Worm (Caenorhabditis elegans) whole organism, young adult: ENCODE data around the gene F55C9.11.
"Not testable (repeated sequence)": the region's sequence is repeated elsewhere in the genome, so short reads cannot be mapped to it uniquely, and the experiment has no call there.

ENCODE experiments used
- F33H1.4 ChIP-seq: fragments of 200-800 bp; sonication (Bioruptor generic); IDR thresholded peaks from 2 replicates; pipeline ENCODE4 v1.3.6; 2022; ENCODE audit warnings: missing genetic modification reagents, missing genetic modification characterization, missing compliant biosample characterization
- Y56A3A.18 ChIP-seq: fragments of 200-800 bp; sonication (Bioruptor generic); IDR thresholded peaks from 2 replicates; pipeline ENCODE4 v1.3.6; 2022; ENCODE audit warnings: missing genetic modification reagents, missing genetic modification characterization, missing compliant biosample characterization
- Y67H2A.10 ChIP-seq: fragments of 200-800 bp; sonication (Bioruptor generic); conservative IDR thresholded peaks from 2 replicates; pipeline ENCODE4 v1.3.6; 2022; ENCODE audit warnings: missing genetic modification reagents, missing genetic modification characterization, missing compliant biosample characterization
- Y95B8A.8 ChIP-seq: fragments of 200-800 bp; sonication (Bioruptor generic); IDR thresholded peaks from 2 replicates; pipeline ENCODE4 v1.3.6; 2022; ENCODE audit warnings: missing genetic modification reagents, missing genetic modification characterization, missing compliant biosample characterization
- ZK185.1 ChIP-seq: sonication (generic microtip); optimal IDR thresholded peaks from 2 replicates; lab custom pipeline; 2016; ENCODE audit warnings: mild to moderate bottlenecking, missing genetic modification characterization, missing compliant biosample characterization; ENCODE audit not compliant: poor library complexity, severe bottlenecking
- ceh-79 ChIP-seq: sonication (generic microtip); optimal IDR thresholded peaks from 2 replicates; lab custom pipeline; 2017; ENCODE audit warnings: mild to moderate bottlenecking, missing genetic modification characterization, missing compliant biosample characterization
- dox-1 ChIP-seq: fragments of 200-800 bp; sonication (Bioruptor generic); IDR thresholded peaks from 2 replicates; pipeline ENCODE4 v1.3.6; 2022; ENCODE audit warnings: missing genetic modification reagents, missing genetic modification characterization, missing compliant biosample characterization
- fkh-3 ChIP-seq: sonication (generic microtip); optimal IDR thresholded peaks from 2 replicates; lab custom pipeline; 2016; ENCODE audit warnings: mild to moderate bottlenecking, missing genetic modification characterization, missing compliant biosample characterization
- hmg-1.2 ChIP-seq: fragments of 200-800 bp; sonication (Bioruptor generic); IDR thresholded peaks from 2 replicates; pipeline ENCODE4 v1.3.6; 2022; ENCODE audit warnings: missing genetic modification reagents, missing genetic modification characterization, missing compliant biosample characterization
- lag-1 ChIP-seq: fragments of 200-800 bp; sonication (Bioruptor generic); IDR thresholded peaks from 2 replicates; pipeline ENCODE4 v1.3.6; 2022; ENCODE audit warnings: missing genetic modification reagents, missing genetic modification characterization, missing compliant biosample characterization
- let-526 ChIP-seq: fragments of 200-800 bp; sonication (Bioruptor generic); IDR thresholded peaks from 2 replicates; pipeline ENCODE4 v1.3.6; 2022; ENCODE audit warnings: missing genetic modification reagents, missing genetic modification characterization, missing compliant biosample characterization
- lin-35 ChIP-seq, 3 experiments: fragments of 150-350 bp in 2 of 3; sonication (generic microtip) in 1 of 3; optimal IDR thresholded peaks; 2 replicates each; lab custom pipeline; 2014 to 2018; ENCODE audit warnings: missing biosample characterization in 3 of 3, missing genetic modification characterization in 3 of 3, missing genetic modification reagents in 3 of 3
- lin-40 ChIP-seq: sonication (generic microtip); optimal IDR thresholded peaks from 2 replicates; lab custom pipeline; 2016; ENCODE audit warnings: missing genetic modification characterization, mild to moderate bottlenecking, missing compliant biosample characterization, missing genotype, missing genetic modification reagents
- lir-1 ChIP-seq: fragments of 200-800 bp; sonication (Bioruptor generic); conservative IDR thresholded peaks from 2 replicates; pipeline ENCODE4 v1.3.6; 2022; ENCODE audit warnings: missing genetic modification reagents, missing genetic modification characterization, missing compliant biosample characterization
- madf-8 ChIP-seq: fragments of 200-800 bp; sonication (Bioruptor generic); conservative IDR thresholded peaks from 2 replicates; pipeline ENCODE4 v1.3.6; 2022; ENCODE audit warnings: missing genetic modification reagents, missing genetic modification characterization, missing compliant biosample characterization
- mes-4 ChIP-seq: sonication (generic microtip); optimal IDR thresholded peaks from 2 replicates; lab custom pipeline; 2016; ENCODE audit warnings: missing genotype, missing genetic modification characterization, missing compliant biosample characterization
- nhr-120 ChIP-seq: fragments of 200-800 bp; sonication (Bioruptor generic); IDR thresholded peaks from 2 replicates; pipeline ENCODE4 v1.3.6; 2022; ENCODE audit warnings: missing genetic modification characterization, missing compliant biosample characterization
- nhr-27 ChIP-seq: fragments of 200-800 bp; sonication (Bioruptor generic); optimal IDR thresholded peaks from 2 replicates; lab custom pipeline; 2018; ENCODE audit warnings: mild to moderate bottlenecking, missing genetic modification characterization, moderate library complexity, missing compliant biosample characterization
- nhr-80 ChIP-seq: sonication (generic microtip); optimal IDR thresholded peaks from 2 replicates; lab custom pipeline; 2016; ENCODE audit warnings: missing genetic modification characterization, missing compliant biosample characterization
- nhr-90 ChIP-seq: sonication (generic microtip); optimal IDR thresholded peaks from 2 replicates; lab custom pipeline; 2016; ENCODE audit warnings: missing genotype, mild to moderate bottlenecking, missing genetic modification characterization, missing compliant biosample characterization
- rcor-1 ChIP-seq: fragments of 200-800 bp; sonication (Bioruptor generic); IDR thresholded peaks from 2 replicates; pipeline ENCODE4 v1.3.6; 2022; ENCODE audit warnings: missing genetic modification reagents, missing genetic modification characterization, missing compliant biosample characterization
- repo-1 ChIP-seq: sonication (generic microtip); optimal IDR thresholded peaks from 2 replicates; lab custom pipeline; 2017; ENCODE audit warnings: mild to moderate bottlenecking, missing genetic modification characterization, missing compliant biosample characterization
- rpc-1 ChIP-seq, 2 experiments: fragments of 150-350 bp in 1 of 2; sonication (generic microtip) in 1 of 2; optimal IDR thresholded peaks; 2 replicates each; lab custom pipeline; 2014 to 2018; ENCODE audit warnings: missing biosample characterization in 1 of 2, missing genetic modification characterization in 1 of 2, missing genetic modification reagents in 1 of 2, missing genotype in 1 of 2
- snpc-1.1 ChIP-seq: sonication (generic microtip); optimal IDR thresholded peaks from 2 replicates; lab custom pipeline; 2017; ENCODE audit warnings: missing genetic modification characterization, mild to moderate bottlenecking, missing compliant biosample characterization, antibody characterized with exemption, moderate library complexity, missing genotype, missing genetic modification reagents; ENCODE audit not compliant: insufficient read depth
- snpc-1.3 ChIP-seq: sonication (generic microtip); optimal IDR thresholded peaks from 2 replicates; lab custom pipeline; 2017; ENCODE audit warnings: missing genetic modification characterization, mild to moderate bottlenecking, missing compliant biosample characterization, antibody characterized with exemption, moderate library complexity, missing genotype, missing genetic modification reagents; ENCODE audit not compliant: insufficient read depth
- snpc-4 ChIP-seq, 5 experiments: fragments of 150-350 bp in 1 of 5; sonication (generic microtip) in 4 of 5; optimal IDR thresholded peaks; 2 replicates each; lab custom pipeline; 2014 to 2018; ENCODE audit warnings: missing genetic modification characterization in 5 of 5, missing biosample characterization in 3 of 5, antibody characterized with exemption in 2 of 5, mild to moderate bottlenecking in 2 of 5, missing compliant biosample characterization in 2 of 5, missing genotype in 2 of 5, moderate library complexity in 2 of 5, missing genetic modification reagents in 1 of 5
- tlf-1 ChIP-seq: fragments of 200-800 bp; sonication (Bioruptor generic); optimal IDR thresholded peaks from 2 replicates; lab custom pipeline; 2018; ENCODE audit warnings: mild to moderate bottlenecking, missing genetic modification characterization, missing compliant biosample characterization
- zfh-2 ChIP-seq: fragments of 200-800 bp; sonication (Bioruptor generic); conservative IDR thresholded peaks from 2 replicates; pipeline ENCODE4 v1.3.6; 2022; ENCODE audit warnings: missing genetic modification reagents, missing genetic modification characterization, missing compliant biosample characterization
- zim-3 ChIP-seq: sonication (generic microtip); optimal IDR thresholded peaks from 2 replicates; lab custom pipeline; 2017; ENCODE audit warnings: mild to moderate bottlenecking, missing genetic modification characterization, moderate library complexity, missing compliant biosample characterization
- ztf-26 ChIP-seq: sonication (generic microtip); optimal IDR thresholded peaks from 2 replicates; lab custom pipeline; 2017; ENCODE audit warnings: missing genetic modification characterization, missing compliant biosample characterization

Gene F55C9.11

ce11 chrV:19276354-19276753 is 33.1 kb downstream of the F55C9.11 start:
- TF ChIP-seq ztf-26 (no peak), rpc-1 (optimal IDR thresholded peaks at IDR 0.05; lab: Kevin White, UChicago) (no peak), rpc-1 (tag; optimal IDR thresholded peaks at IDR 0.05; lab: Kevin White, UChicago) (no peak), nhr-120 (GFP tag; lab: Robert Waterston, UW) (0 out of 2 replicates have a peak, but pooled peaks have one; percentile 58)

DNA sequence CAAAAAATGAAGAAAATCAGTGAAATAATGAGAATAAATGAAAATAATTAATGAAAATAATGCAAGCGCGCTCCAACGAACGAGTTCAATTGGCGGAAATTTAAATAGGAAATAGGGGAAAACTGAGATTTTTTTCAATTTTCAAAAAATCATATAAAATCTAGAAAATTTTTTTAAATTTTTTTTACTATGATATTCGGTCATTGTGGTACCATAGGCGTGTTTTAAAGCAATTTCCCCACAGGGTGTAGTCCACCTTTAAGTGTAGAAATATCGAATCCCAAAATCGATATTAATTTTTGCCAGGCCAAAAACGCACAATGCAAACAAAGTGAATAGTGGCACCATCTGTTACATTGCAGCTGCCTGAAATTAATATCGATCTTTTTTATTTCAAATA is 45.3 kb downstream of the F55C9.11 start, which contains the start of gene F21D9.1:
Gene F21D9.1 (plus strand): TSS at position 301 of the 400 bp plus-strand sequence.
- not testable (repeated sequence) for TF ChIP-seq lag-1 (GFP tag; lab: Robert Waterston, UW); Y67H2A.10 (GFP tag; lab: Robert Waterston, UW); snpc-1.1 (tag; lab: Kevin White, UChicago)

- TF ChIP-seq lir-1 (GFP tag; lab: Robert Waterston, UW) (no peak), madf-8 (no peak), ZK185.1 (tag; lab: Kevin White, UChicago) (no peak), Y95B8A.8 (GFP tag; lab: Robert Waterston, UW) (no peak), snpc-1.3 (tag; lab: Kevin White, UChicago) (no peak), rcor-1 (GFP tag; lab: Robert Waterston, UW) (no peak), lin-40 (no peak), repo-1 (tag; lab: Kevin White, UChicago) (no peak), let-526 (GFP tag; lab: Robert Waterston, UW) (no peak), nhr-90 (no peak), Y56A3A.18 (GFP tag; lab: Robert Waterston, UW) (no peak), hmg-1.2 (GFP tag; lab: Robert Waterston, UW) (no peak), F33H1.4 (GFP tag; lab: Robert Waterston, UW) (no peak), zim-3 (no peak), fkh-3 (no peak), dox-1 (no peak), tlf-1 (no peak)
These were observed 47.1 kb downstream of the F55C9.11 start, which contains the start of gene F21D9.2 for ce11 chrV:19262349-19262748. F21D9.2 (minus strand) TSS chrV:19262449.

DNA sequence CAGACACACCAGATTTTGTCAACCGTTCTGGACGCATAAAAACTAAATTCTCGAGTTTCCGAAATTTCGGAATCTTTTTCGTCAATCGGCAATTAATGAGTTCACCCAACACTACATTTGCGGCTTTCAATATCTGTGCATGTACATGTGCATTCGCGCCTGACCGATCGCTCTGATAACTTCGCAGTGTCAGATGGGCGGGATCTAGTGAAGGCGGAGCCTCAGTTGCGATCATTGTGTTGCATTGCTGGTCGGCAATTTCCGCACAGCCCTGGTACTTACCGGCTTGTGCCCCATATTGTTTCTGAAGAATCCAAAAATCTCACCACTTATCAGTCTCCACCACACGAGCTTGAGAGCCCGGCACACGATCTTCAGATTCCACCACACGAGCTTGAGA is 48.8 kb downstream of the F55C9.11 start:
- TF ChIP-seq ceh-79 (tag; lab: Kevin White, UChicago) (no peak), Y67H2A.10 (GFP tag; lab: Robert Waterston, UW) (no peak), nhr-80 (tag; lab: Kevin White, UChicago) (no peak), zfh-2 (GFP tag; lab: Robert Waterston, UW) (peak; percentile 44)

- TF ChIP-seq Y67H2A.10 (GFP tag; lab: Robert Waterston, UW) (no peak), lir-1 (GFP tag; lab: Robert Waterston, UW) (no peak), nhr-27 (tag; lab: Kevin White, UChicago) (no peak), snpc-4 (GFP tag; optimal IDR thresholded peaks at IDR 0.05; lab: Kevin White, UChicago) (no peak), snpc-4 (tag; optimal IDR thresholded peaks at IDR 0.05; lab: Kevin White, UChicago) (peak in 2 of 4 experiments; percentile 67 to 81), lin-35 (GFP tag; optimal IDR thresholded peaks at IDR 0.05; lab: Kevin White, UChicago) (no peak), mes-4 (tag; lab: Kevin White, UChicago) (no peak), snpc-1.1 (tag; lab: Kevin White, UChicago) (peak; percentile 55)
These were observed 50.1 kb downstream of the F55C9.11 start for ce11 chrV:19259403-19259802.
